Fruit fly (Drosophila melanogaster) whole organism, embryonic: ENCODE measurements around the gene CG31021.
A peak's percentile ranks its signal among the peaks of the same experiment; 100 is the strongest.

ENCODE experiments used
- CG10321 ChIP-seq: fragments of 200-800 bp; sonication (Bioruptor generic); IDR thresholded peaks from 2 replicates; pipeline ENCODE4 v1.3.6; 2022; ENCODE audit warnings: missing biosample characterization, missing genetic modification characterization
- CG11085 ChIP-seq: fragments of 200-800 bp; sonication (Bioruptor generic); IDR thresholded peaks from 2 replicates; pipeline ENCODE4 v1.3.6; 2022; ENCODE audit warnings: missing biosample characterization, missing genetic modification characterization
- CG12104 ChIP-seq: fragments of 200-800 bp; sonication (Bioruptor generic); optimal IDR thresholded peaks from 3 replicates; lab custom pipeline; 2016; ENCODE audit warnings: missing biosample characterization, missing genetic modification characterization
- CG12744 ChIP-seq: fragments of 200-800 bp; sonication (Bioruptor generic); optimal IDR thresholded peaks from 2 replicates; lab custom pipeline; 2016; ENCODE audit warnings: missing biosample characterization, missing genetic modification characterization
- CG13894 ChIP-seq: fragments of 200-800 bp; sonication (Bioruptor generic); optimal IDR thresholded peaks from 3 replicates; lab custom pipeline; 2018; ENCODE audit warnings: missing biosample characterization, mild to moderate bottlenecking, missing genetic modification characterization, moderate library complexity
- CG17385 ChIP-seq: fragments of 200-800 bp; sonication (Bioruptor generic); optimal IDR thresholded peaks from 3 replicates; lab custom pipeline; 2018; ENCODE audit warnings: missing biosample characterization, mild to moderate bottlenecking, missing genetic modification characterization
- CG17568 ChIP-seq: fragments of 200-800 bp; sonication (Bioruptor generic); optimal IDR thresholded peaks from 2 replicates; lab custom pipeline; 2018; ENCODE audit warnings: missing biosample characterization, mild to moderate bottlenecking, missing genetic modification characterization, moderate library complexity
- CG1832 ChIP-seq: fragments of 200-800 bp; sonication (Bioruptor generic); optimal IDR thresholded peaks from 2 replicates; lab custom pipeline; 2017; ENCODE audit warnings: missing biosample characterization, mild to moderate bottlenecking, missing genetic modification characterization, inconsistent platforms
- CG30431 ChIP-seq: fragments of 200-800 bp; sonication (Bioruptor generic); optimal IDR thresholded peaks from 2 replicates; lab custom pipeline; 2017; ENCODE audit warnings: missing biosample characterization, missing genetic modification characterization
- CG31365 ChIP-seq: fragments of 200-800 bp; sonication (Bioruptor generic); optimal IDR thresholded peaks from 2 replicates; lab custom pipeline; 2018; ENCODE audit warnings: missing biosample characterization, mild to moderate bottlenecking, missing genetic modification characterization
- CG4404 ChIP-seq: fragments of 200-800 bp; sonication (Bioruptor generic); IDR thresholded peaks from 2 replicates; pipeline ENCODE4 v1.3.6; 2022; ENCODE audit warnings: missing biosample characterization, missing genetic modification characterization
- CG5953 ChIP-seq: fragments of 200-800 bp; sonication (Bioruptor generic); IDR thresholded peaks from 2 replicates; pipeline ENCODE4 v1.3.6; 2022; ENCODE audit warnings: missing biosample characterization, missing genetic modification characterization
- CG7963 ChIP-seq: fragments of 200-800 bp; sonication (Bioruptor generic); IDR thresholded peaks from 3 replicates; pipeline ENCODE4 v1.3.6; 2022; ENCODE audit warnings: missing biosample characterization, missing genetic modification characterization; ENCODE audit not compliant: partially characterized antibody
- CG9437 ChIP-seq: fragments of 200-800 bp; sonication (Bioruptor generic); optimal IDR thresholded peaks from 2 replicates; lab custom pipeline; 2018; ENCODE audit warnings: missing biosample characterization, mild to moderate bottlenecking, missing genetic modification characterization
- CG9797 ChIP-seq: fragments of 200-800 bp; sonication (Bioruptor generic); optimal IDR thresholded peaks from 3 replicates; lab custom pipeline; 2018; ENCODE audit warnings: missing biosample characterization, mild to moderate bottlenecking, missing genetic modification characterization
- CG9817 ChIP-seq: fragments of 200-800 bp; sonication (Bioruptor generic); optimal IDR thresholded peaks from 2 replicates; lab custom pipeline; 2018; ENCODE audit warnings: missing biosample characterization, mild to moderate bottlenecking, missing genetic modification characterization, moderate library complexity
- CG9932 ChIP-seq: fragments of 200-800 bp; sonication (Bioruptor generic); IDR thresholded peaks from 2 replicates; pipeline ENCODE4 v1.3.6; 2022; ENCODE audit warnings: missing biosample characterization, missing genetic modification characterization
- Deaf1 ChIP-seq: fragments of 200-800 bp; optimal IDR thresholded peaks from 3 replicates; lab custom pipeline; 2019; ENCODE audit warnings: missing biosample characterization, mild to moderate bottlenecking, missing genetic modification characterization, moderate library complexity
- Doc2 ChIP-seq: fragments of 200-800 bp; sonication (Bioruptor generic); IDR thresholded peaks from 2 replicates; pipeline ENCODE4 v1.3.6; 2022; ENCODE audit warnings: missing biosample characterization, missing genetic modification characterization
- Dp ChIP-seq: fragments of 200-800 bp; sonication (Bioruptor generic); optimal IDR thresholded peaks from 2 replicates; lab custom pipeline; 2018; ENCODE audit warnings: missing biosample characterization, mild to moderate bottlenecking, missing genetic modification characterization, moderate library complexity
- Hr51 ChIP-seq, 2 experiments: fragments of 200-800 bp; sonication (Bioruptor generic); optimal IDR thresholded peaks; 2 replicates in 1 of 2; 3 replicates in 1 of 2; lab custom pipeline; 2016 to 2018; ENCODE audit warnings: missing biosample characterization in 2 of 2, missing genetic modification characterization in 2 of 2, mild to moderate bottlenecking in 1 of 2, moderate library complexity in 1 of 2
- Lim3 ChIP-seq: fragments of 200-800 bp; sonication (Bioruptor generic); IDR thresholded peaks from 2 replicates; pipeline ENCODE4 v1.3.6; 2022; ENCODE audit warnings: missing biosample characterization, missing genetic modification characterization
- Lpt ChIP-seq: fragments of >200 bp; optimal IDR thresholded peaks from 2 replicates; lab custom pipeline; 2018; ENCODE audit warnings: missing biosample characterization, missing genetic modification characterization
- Nf-YB ChIP-seq: fragments of 200-800 bp; sonication (Bioruptor generic); optimal IDR thresholded peaks from 3 replicates; lab custom pipeline; 2019; ENCODE audit warnings: missing biosample characterization, mild to moderate bottlenecking, missing genetic modification characterization, moderate library complexity
- Nf-YC ChIP-seq: fragments of 200-800 bp; optimal IDR thresholded peaks from 3 replicates; lab custom pipeline; 2019; ENCODE audit warnings: missing biosample characterization, mild to moderate bottlenecking, missing genetic modification characterization, moderate library complexity
- PHDP ChIP-seq: fragments of 200-800 bp; sonication (Bioruptor generic); optimal IDR thresholded peaks from 3 replicates; lab custom pipeline; 2018; ENCODE audit warnings: missing biosample characterization, mild to moderate bottlenecking, missing genetic modification characterization, moderate library complexity
- TFAM ChIP-seq: fragments of 200-800 bp; sonication (Bioruptor generic); optimal IDR thresholded peaks from 2 replicates; lab custom pipeline; 2017; ENCODE audit warnings: missing biosample characterization, missing genetic modification characterization, inconsistent platforms
- Taf1 ChIP-seq: fragments of 200-800 bp; sonication (Bioruptor generic); IDR thresholded peaks from 2 replicates; pipeline ENCODE4 v1.3.6; 2022; ENCODE audit warnings: missing biosample characterization, missing genetic modification characterization
- Trl ChIP-seq, 3 experiments: fragments of >200 bp in 2 of 3; fragments of 200-800 bp in 1 of 3; sonication (Bioruptor generic) in 1 of 3; optimal IDR thresholded peaks; 2 replicates in 1 of 3; 3 replicates in 2 of 3; lab custom pipeline; 2016 to 2017; ENCODE audit warnings: missing biosample characterization in 1 of 3, missing genetic modification characterization in 1 of 3
- ase ChIP-seq: fragments of 200-800 bp; sonication (Bioruptor generic); IDR thresholded peaks from 3 replicates; pipeline ENCODE4 v1.3.6; 2022; ENCODE audit warnings: missing biosample characterization, missing genetic modification characterization
- crol ChIP-seq: fragments of 200-800 bp; sonication (Bioruptor generic); IDR thresholded peaks from 2 replicates; pipeline ENCODE4 v1.3.6; 2022; ENCODE audit warnings: missing biosample characterization, missing genetic modification characterization
- dati ChIP-seq: fragments of 200-800 bp; sonication (Bioruptor generic); IDR thresholded peaks from 2 replicates; pipeline ENCODE4 v1.3.6; 2022; ENCODE audit warnings: missing biosample characterization, missing genetic modification characterization
- fd102C ChIP-seq: fragments of 200-800 bp; sonication (Bioruptor generic); optimal IDR thresholded peaks from 2 replicates; lab custom pipeline; 2018; ENCODE audit warnings: missing biosample characterization, mild to moderate bottlenecking, missing genetic modification characterization, moderate library complexity
- gfzf ChIP-seq: fragments of 200-800 bp; sonication (Bioruptor generic); optimal IDR thresholded peaks from 2 replicates; lab custom pipeline; 2016; ENCODE audit warnings: missing biosample characterization, mild to moderate bottlenecking, missing genetic modification characterization, moderate library complexity
- hbn ChIP-seq: fragments of 200-800 bp; sonication (Bioruptor generic); IDR thresholded peaks from 2 replicates; pipeline ENCODE4 v1.3.6; 2022; ENCODE audit warnings: missing biosample characterization, missing genetic modification characterization; ENCODE audit not compliant: partially characterized antibody
- her ChIP-seq: fragments of 200-800 bp; sonication (Bioruptor generic); optimal IDR thresholded peaks from 2 replicates; lab custom pipeline; 2016; ENCODE audit warnings: missing biosample characterization, missing genetic modification characterization
- sr ChIP-seq: fragments of 200-800 bp; sonication (Bioruptor generic); IDR thresholded peaks from 3 replicates; pipeline ENCODE4 v1.3.6; 2022; ENCODE audit warnings: missing biosample characterization, missing genetic modification characterization
- tll ChIP-seq, 2 experiments: fragments of 200-800 bp in 1 of 2; fragments of >200 bp in 1 of 2; sonication (Bioruptor generic) in 1 of 2; optimal IDR thresholded peaks; 2 replicates each; lab custom pipeline; 2017 to 2019; ENCODE audit warnings: missing biosample characterization in 2 of 2, missing genetic modification characterization in 2 of 2, mild to moderate bottlenecking in 1 of 2, moderate library complexity in 1 of 2
- trem ChIP-seq: fragments of 200-800 bp; optimal IDR thresholded peaks from 3 replicates; lab custom pipeline; 2019; ENCODE audit warnings: missing biosample characterization, mild to moderate bottlenecking, missing genetic modification characterization, moderate library complexity
- ttk ChIP-seq: fragments of 200-800 bp; sonication (Bioruptor generic); IDR thresholded peaks from 2 replicates; pipeline ENCODE4 v2.1.2; 2022; ENCODE audit warnings: missing biosample characterization, missing genetic modification characterization
- twi ChIP-seq: fragments of 200-800 bp; optimal IDR thresholded peaks from 2 replicates; lab custom pipeline; 2019; ENCODE audit warnings: missing biosample characterization, mild to moderate bottlenecking, missing genetic modification characterization, moderate library complexity
- zfh2 ChIP-seq: fragments of 200-800 bp; sonication (Bioruptor generic); optimal IDR thresholded peaks from 2 replicates; lab custom pipeline; 2016; ENCODE audit warnings: missing biosample characterization, missing genetic modification characterization

Gene CG31021

DNA sequence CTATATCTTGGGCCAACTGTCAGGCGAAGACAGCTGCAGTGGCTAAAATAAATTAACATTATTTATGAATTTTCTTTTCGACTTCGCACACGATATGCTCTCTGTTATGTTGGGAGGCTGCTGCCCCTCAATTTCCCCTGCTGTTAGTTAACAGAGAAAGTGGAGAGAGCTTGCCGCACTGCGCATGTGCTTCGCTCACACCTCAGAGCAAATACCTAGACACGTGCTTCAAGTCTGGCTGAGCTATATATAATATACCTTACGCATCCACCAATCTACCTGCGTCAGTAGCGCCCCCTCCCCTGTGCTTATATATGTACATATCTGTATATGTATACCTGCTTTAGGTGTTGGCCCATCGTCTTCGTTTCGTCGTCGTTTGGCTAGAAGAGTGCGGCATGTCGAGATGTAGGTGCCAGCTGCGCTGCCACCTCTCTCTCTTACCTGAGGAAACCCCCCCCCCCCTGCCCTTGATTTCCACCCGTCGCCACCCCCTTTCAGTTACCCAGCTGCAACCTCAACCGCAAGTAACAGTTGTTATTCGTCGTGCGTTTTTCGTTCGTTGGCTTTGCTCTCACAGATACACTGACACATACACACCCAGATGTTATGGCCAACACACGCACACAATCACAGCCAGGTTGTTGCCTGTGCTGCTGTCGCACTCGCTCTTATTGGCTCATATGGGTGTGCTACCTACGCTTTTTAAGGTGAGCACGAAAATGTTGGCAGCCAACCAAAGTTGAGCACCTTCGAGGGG, 14.3 kb downstream of the CG31021 start (continued):
- TF ChIP-seq CG7963 (GFP tag; lab: Robert Waterston, UW) (no peak), Deaf1 (peak; percentile 79), Nf-YB (peak; percentile 95), CG1832 (GFP tag; lab: Kevin White, UChicago) (peak; percentile 32), CG9437 (GFP tag; lab: Kevin White, UChicago) (peak; percentile 27), crol (GFP tag; lab: Robert Waterston, UW) (peak; percentile 66), fd102C (no peak), sr (GFP tag; lab: Robert Waterston, UW) (peak; percentile 78; the same call in 2 of the 3 replicates)

dm6 chr3R:30617457-30617856, 15.5 kb downstream of the CG31021 start:
- TF ChIP-seq Deaf1 = peak; percentile 15
- no peak for TF ChIP-seq CG4404 (GFP tag; lab: Robert Waterston, UW)
- peak; percentile 83 for TF ChIP-seq Nf-YB
- TF ChIP-seq CG10321 (GFP tag; lab: Robert Waterston, UW) = 0 out of 2 replicates have a peak, but pooled peaks have one; percentile 22
- no peak for TF ChIP-seq CG9797
- peak in 1 of 2 experiments; percentile 56 for TF ChIP-seq Trl (optimal IDR thresholded peaks at IDR 0.05; lab: Kevin White, UChicago)
- no peak for TF ChIP-seq Trl (GFP tag; optimal IDR thresholded peaks at IDR 0.05; lab: Kevin White, UChicago)
- TF ChIP-seq Nf-YC (tag; lab: Kevin White, UChicago) = peak; percentile 89

dm6 chr3R:30621806-30622205, 19.8 kb downstream of the CG31021 start, which contains the start of gene CG44954:
CG44954 (minus strand) TSS chr3R:30621906.
- no peak for TF ChIP-seq CG17568 (GFP tag; lab: Kevin White, UChicago)
- TF ChIP-seq CG9817 (tag; lab: Kevin White, UChicago) = no peak
- no peak for TF ChIP-seq CG12744
- TF ChIP-seq CG9932 (GFP tag; lab: Robert Waterston, UW) = no peak
- TF ChIP-seq Taf1 (GFP tag; lab: Robert Waterston, UW) = no peak
- TF ChIP-seq CG12104 (GFP tag; lab: Kevin White, UChicago) = no peak
- TF ChIP-seq gfzf = no peak
- no peak for TF ChIP-seq Lim3 (GFP tag; lab: Robert Waterston, UW)
- TF ChIP-seq CG17385 (GFP tag; lab: Kevin White, UChicago) = no peak

DNA sequence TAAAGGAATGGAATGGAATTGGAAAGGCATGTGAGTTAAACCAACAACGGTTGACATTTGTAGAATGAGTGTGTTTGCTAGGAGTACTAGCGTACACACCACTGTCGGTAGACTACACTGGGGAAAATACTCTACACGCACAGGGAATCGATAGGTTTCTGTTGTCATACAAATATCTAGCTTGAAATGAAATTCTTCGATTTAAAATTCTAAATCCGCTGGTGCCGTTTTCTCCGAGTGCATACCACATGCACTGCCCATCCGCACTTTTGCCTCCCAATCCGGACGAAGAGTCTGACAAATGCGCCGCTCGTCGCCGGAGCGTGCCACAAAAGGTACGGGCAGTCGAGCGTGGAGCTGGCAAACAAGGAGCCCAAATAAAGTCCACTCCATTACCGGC, 26.9 kb downstream of the CG31021 start, which contains the start of gene CG2267:
TSS of gene CG2267 (minus strand) at position 101 of the 400 bp plus-strand sequence.
- no peak for TF ChIP-seq CG13894 (tag; lab: Kevin White, UChicago)
- TF ChIP-seq PHDP (tag; lab: Kevin White, UChicago) = no peak
- TF ChIP-seq CG30431 (GFP tag; lab: Kevin White, UChicago) = no peak
- no peak for TF ChIP-seq Hr51 (GFP tag; optimal IDR thresholded peaks at IDR 0.05; lab: Kevin White, UChicago)
- no peak for TF ChIP-seq CG5953 (GFP tag; lab: Robert Waterston, UW)
- TF ChIP-seq TFAM (GFP tag; lab: Kevin White, UChicago) = no peak
- TF ChIP-seq Lpt (GFP tag; lab: Kevin White, UChicago) = no peak
- no peak for TF ChIP-seq dati
- no peak for TF ChIP-seq ttk (GFP tag; lab: Robert Waterston, UW)
- TF ChIP-seq Dp (GFP tag; lab: Kevin White, UChicago) = no peak
- TF ChIP-seq tll (GFP tag; optimal IDR thresholded peaks at IDR 0.05; lab: Kevin White, UChicago) = no peak
- TF ChIP-seq twi (tag; lab: Kevin White, UChicago) = no peak
- no peak for TF ChIP-seq trem (tag; lab: Kevin White, UChicago)
- TF ChIP-seq CG11085 (GFP tag; lab: Robert Waterston, UW) = no peak
- no peak for TF ChIP-seq her (GFP tag; lab: Kevin White, UChicago)
- TF ChIP-seq zfh2 (GFP tag; lab: Kevin White, UChicago) = no peak
- no peak for TF ChIP-seq Doc2 (GFP tag; lab: Robert Waterston, UW)
- no peak for TF ChIP-seq CG31365 (tag; lab: Kevin White, UChicago)
- no peak for TF ChIP-seq hbn (GFP tag; lab: Robert Waterston, UW)
- TF ChIP-seq ase = no peak
